Fruit fly (Drosophila melanogaster): ENCODE results near the gene CG15756.

The CG15756 gene

DNA sequence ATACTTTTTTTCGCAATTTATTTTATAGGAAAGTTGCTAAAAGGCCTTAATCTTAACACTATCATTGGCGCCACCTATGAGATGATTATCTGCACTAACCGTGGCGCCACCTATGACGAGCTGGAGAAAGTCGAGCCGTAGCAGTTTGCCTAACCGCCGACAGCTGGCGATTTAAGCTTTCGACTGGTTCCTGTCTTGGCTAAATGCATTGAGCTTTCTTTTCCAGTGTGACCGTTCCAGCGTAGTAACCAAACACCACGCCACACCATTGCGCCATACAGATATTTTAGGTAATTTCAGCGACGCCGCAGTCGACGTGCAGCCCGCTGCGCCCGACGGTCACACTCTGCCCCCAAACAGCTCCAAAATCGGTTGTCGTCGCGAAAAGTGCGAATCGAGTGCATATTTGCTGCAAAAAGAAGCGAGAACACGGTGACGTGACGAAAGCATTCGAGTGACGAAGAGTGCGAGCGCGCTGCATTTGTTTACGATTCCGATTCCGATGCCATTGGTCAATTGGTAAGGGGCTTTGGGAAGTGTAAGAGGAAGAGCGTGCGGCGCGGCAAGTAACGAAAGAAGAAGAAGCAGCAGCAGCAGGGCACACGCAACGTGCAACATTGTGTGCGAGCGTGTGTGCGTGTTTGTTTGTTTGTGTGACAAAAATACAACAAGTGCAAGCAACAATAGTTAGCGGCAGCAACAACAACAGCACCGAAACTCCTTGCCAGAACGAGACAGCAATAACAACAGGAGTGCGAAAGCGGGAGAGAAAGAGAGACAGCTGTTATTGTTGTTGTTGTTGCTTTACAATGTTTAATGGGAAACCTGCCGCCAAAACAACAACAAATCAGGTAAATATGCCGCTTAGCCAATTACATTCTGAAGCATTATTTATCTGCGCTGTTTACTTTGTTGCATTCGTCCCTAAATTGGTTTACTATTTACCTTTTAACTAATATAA is 29.6 kb downstream of the CG15756 start, which contains the start of the genes CG46311 and Tpst (continued):
- TF ChIP-seq inv (GFP tag; IDR thresholded peaks at IDR 0.05; ENCODE audit: partially characterized antibody) (no peak), Rfx (GFP tag; IDR thresholded peaks at IDR 0.05) (peak; percentile 88), CG6254 (GFP tag; optimal IDR thresholded peaks at IDR 0.05) (no peak), hbn (GFP tag; IDR thresholded peaks at IDR 0.05; ENCODE audit: partially characterized antibody) (no peak), Eip74EF (GFP tag; optimal IDR thresholded peaks at IDR 0.05) (no peak), CG8924 (tag; optimal IDR thresholded peaks at IDR 0.05) (peak; percentile 7), CG33213 (GFP tag; optimal IDR thresholded peaks at IDR 0.05) (peak; percentile 95), CG4820 (GFP tag; optimal IDR thresholded peaks at IDR 0.05) (peak; percentile 50), CG13123 (GFP tag; optimal IDR thresholded peaks at IDR 0.05) (no peak), her (GFP tag; optimal IDR thresholded peaks at IDR 0.05) (peak; percentile 62), Ssrp (tag; optimal IDR thresholded peaks at IDR 0.05) (no peak), cwo (GFP tag; optimal IDR thresholded peaks at IDR 0.05) (no peak), CG8478 (optimal IDR thresholded peaks at IDR 0.05) (no peak), CG1024 (GFP tag; IDR thresholded peaks at IDR 0.05) (peak; percentile 58), Six4 (GFP tag; optimal IDR thresholded peaks at IDR 0.05) (peak; percentile 41), MTF-1 (GFP tag; optimal IDR thresholded peaks at IDR 0.05; ENCODE audit: borderline replicate concordance) (peak; percentile 37), usp (GFP tag; optimal IDR thresholded peaks at IDR 0.05) (no peak), Atf6 (GFP tag; IDR thresholded peaks at IDR 0.05) (no peak), ab (GFP tag; optimal IDR thresholded peaks at IDR 0.05) (no peak), CG6813 (GFP tag; optimal IDR thresholded peaks at IDR 0.05) (peak; percentile 37), CG17612 (GFP tag; IDR thresholded peaks at IDR 0.05) (no peak), Hmr (GFP tag; optimal IDR thresholded peaks at IDR 0.05) (peak; percentile 88), sqz (GFP tag; optimal IDR thresholded peaks at IDR 0.05) (no peak), Trl (optimal IDR thresholded peaks at IDR 0.05) (no peak), Trl (GFP tag; optimal IDR thresholded peaks at IDR 0.05) (peak; percentile 72), CG9215 (GFP tag; IDR thresholded peaks at IDR 0.05) (peak; percentile 10), CTCF (GFP tag; optimal IDR thresholded peaks at IDR 0.05) (peak; percentile 99), sima (GFP tag; optimal IDR thresholded peaks at IDR 0.05) (peak; percentile 21), pb (GFP tag; optimal IDR thresholded peaks at IDR 0.05) (no peak), toy (GFP tag; IDR thresholded peaks at IDR 0.05) (no peak), CG32532 (GFP tag; IDR thresholded peaks at IDR 0.05) (peak; percentile 86), ap (GFP tag; IDR thresholded peaks at IDR 0.05) (0 out of 2 replicates have a peak, but pooled peaks have one; percentile 20), cas (GFP tag; IDR thresholded peaks at IDR 0.05) (0 out of 2 replicates have a peak, but pooled peaks have one; percentile 11), CG1647 (GFP tag; optimal IDR thresholded peaks at IDR 0.05) (peak; percentile 28), Antp (GFP tag; optimal IDR thresholded peaks at IDR 0.05) (peak; percentile 71), bcd (GFP tag; optimal IDR thresholded peaks at IDR 0.05) (peak; percentile 54), gem (tag; optimal IDR thresholded peaks at IDR 0.05) (peak; percentile 50), D (optimal IDR thresholded peaks at IDR 0.05) (peak; percentile 64), D (GFP tag; optimal IDR thresholded peaks at IDR 0.05) (no peak), crp (GFP tag; optimal IDR thresholded peaks at IDR 0.05) (peak in 1 of 2 experiments; percentile 50), ATbp (GFP tag; optimal IDR thresholded peaks at IDR 0.05) (peak; percentile 6), abd-A (tag; optimal IDR thresholded peaks at IDR 0.05) (no peak), Lhr (GFP tag; optimal IDR thresholded peaks at IDR 0.05) (peak; percentile 98), unpg (GFP tag; optimal IDR thresholded peaks at IDR 0.05) (peak; percentile 50), Fer2 (tag; optimal IDR thresholded peaks at IDR 0.05) (no peak), CG2116 (GFP tag; optimal IDR thresholded peaks at IDR 0.05) (peak; percentile 34), Lpt (GFP tag; optimal IDR thresholded peaks at IDR 0.05) (no peak), schlank (tag; optimal IDR thresholded peaks at IDR 0.05) (no peak), Hmx (GFP tag; optimal IDR thresholded peaks at IDR 0.05) (no peak), ken (GFP tag; IDR thresholded peaks at IDR 0.05) (peak; percentile 54; the same call in 1 of the 3 replicates)
